Worm (Caenorhabditis elegans) whole organism, L4 larva: ENCODE measurements around the gene cdk-12.

Experiments used
- F49E8.2 ChIP-seq: sonication (generic microtip); optimal IDR thresholded peaks from 2 replicates; lab custom pipeline; 2016; ENCODE audit warnings: missing compliant biosample characterization, mild to moderate bottlenecking, missing genetic modification characterization, borderline replicate concordance
- R02D3.7 ChIP-seq: fragments of 150-350 bp; sonication (generic microtip); optimal IDR thresholded peaks from 3 replicates; lab custom pipeline; 2014; ENCODE audit warnings: missing biosample characterization, missing genetic modification characterization
- Y105C5A.15 ChIP-seq: fragments of 200-800 bp; sonication (Bioruptor generic); IDR thresholded peaks from 2 replicates; pipeline ENCODE4 v1.3.6; 2022; ENCODE audit warnings: missing genetic modification characterization, missing compliant biosample characterization
- Y48G9A.11 ChIP-seq: fragments of 200-800 bp; sonication (Bioruptor generic); IDR thresholded peaks from 2 replicates; pipeline ENCODE4 v1.3.6; 2022; ENCODE audit warnings: missing genetic modification reagents, missing genetic modification characterization, missing compliant biosample characterization
- ZK546.5 ChIP-seq, 2 experiments: sonication (generic microtip); optimal IDR thresholded peaks; 2 replicates each; lab custom pipeline; 2017; ENCODE audit warnings: missing biosample characterization in 2 of 2, missing genetic modification characterization in 2 of 2
- ama-1 ChIP-seq: fragments of 150-350 bp; optimal IDR thresholded peaks from 2 replicates; lab custom pipeline; 2014; ENCODE audit warnings: inconsistent platforms, mixed read lengths
- arid-1 ChIP-seq: fragments of 200-800 bp; sonication (Bioruptor generic); conservative IDR thresholded peaks from 2 replicates; pipeline ENCODE4 v1.3.6; 2022; ENCODE audit warnings: missing genetic modification reagents, missing genetic modification characterization, missing compliant biosample characterization
- ceh-20 ChIP-seq: fragments of 200-800 bp; sonication (Bioruptor generic); IDR thresholded peaks from 2 replicates; pipeline ENCODE4 v1.3.6; 2022; ENCODE audit warnings: missing genetic modification reagents, missing genetic modification characterization, missing compliant biosample characterization
- ceh-32 ChIP-seq: sonication (generic microtip); optimal IDR thresholded peaks from 2 replicates; lab custom pipeline; 2016; ENCODE audit warnings: mild to moderate bottlenecking, missing genetic modification characterization, missing compliant biosample characterization; ENCODE audit not compliant: poor library complexity
- cey-2 ChIP-seq: sonication (generic microtip); optimal IDR thresholded peaks from 3 replicates; lab custom pipeline; 2017; ENCODE audit warnings: missing genetic modification characterization, mild to moderate bottlenecking, missing compliant biosample characterization, antibody characterized with exemption, borderline replicate concordance; ENCODE audit not compliant: insufficient read depth
- ctbp-1 ChIP-seq: fragments of 200-800 bp; sonication (Bioruptor generic); IDR thresholded peaks from 2 replicates; pipeline ENCODE4 v1.3.6; 2022; ENCODE audit warnings: missing genetic modification reagents, missing genetic modification characterization, missing compliant biosample characterization
- daf-16 ChIP-seq, 3 experiments: sonication (generic microtip); optimal IDR thresholded peaks; 2 replicates each; lab custom pipeline; 2016 to 2017; ENCODE audit warnings: missing genetic modification characterization in 3 of 3, missing genetic modification reagents in 3 of 3, mild to moderate bottlenecking in 2 of 3, missing compliant biosample characterization in 2 of 3, missing biosample characterization in 1 of 3, moderate library complexity in 1 of 3
- daf-19 ChIP-seq: fragments of 200-800 bp; sonication (Bioruptor generic); conservative IDR thresholded peaks from 2 replicates; pipeline ENCODE4 v1.3.6; 2022; ENCODE audit warnings: missing genetic modification characterization, missing compliant biosample characterization
- daf-8 ChIP-seq: fragments of 200-800 bp; sonication (Bioruptor generic); IDR thresholded peaks from 2 replicates; pipeline ENCODE4 v1.3.6; 2022; ENCODE audit warnings: missing genetic modification characterization, missing compliant biosample characterization
- dmd-6 ChIP-seq: fragments of 200-800 bp; sonication (Bioruptor generic); IDR thresholded peaks from 2 replicates; pipeline ENCODE4 v1.3.6; 2022; ENCODE audit warnings: missing genetic modification reagents, missing genetic modification characterization, missing compliant biosample characterization
- dpl-1 ChIP-seq: fragments of 150-350 bp; optimal IDR thresholded peaks from 2 replicates; lab custom pipeline; 2014; ENCODE audit warnings: missing biosample characterization, missing genetic modification reagents, missing genetic modification characterization
- egl-27 ChIP-seq: sonication (generic microtip); optimal IDR thresholded peaks from 3 replicates; lab custom pipeline; 2017; ENCODE audit warnings: missing biosample characterization, missing genetic modification reagents, missing genetic modification characterization
- hlh-11 ChIP-seq: fragments of 200-800 bp; sonication (Bioruptor generic); optimal IDR thresholded peaks from 2 replicates; lab custom pipeline; 2018; ENCODE audit warnings: mild to moderate bottlenecking, missing genetic modification characterization, missing compliant biosample characterization
- hmg-1.1 ChIP-seq: fragments of 200-800 bp; sonication (Bioruptor generic); IDR thresholded peaks from 2 replicates; pipeline ENCODE4 v1.3.6; 2022; ENCODE audit warnings: missing genetic modification reagents, missing genetic modification characterization, missing compliant biosample characterization
- lim-7 ChIP-seq: fragments of 200-800 bp; sonication (Bioruptor generic); IDR thresholded peaks from 2 replicates; pipeline ENCODE4 v1.3.6; 2022; ENCODE audit warnings: missing genetic modification characterization, missing compliant biosample characterization
- lin-13 ChIP-seq: fragments of 150-350 bp; optimal IDR thresholded peaks from 2 replicates; lab custom pipeline; 2014; ENCODE audit warnings: missing biosample characterization, missing genetic modification reagents, missing genetic modification characterization
- lsy-2 ChIP-seq, 2 experiments: fragments of 150-350 bp in 1 of 2; sonication (generic microtip) in 1 of 2; optimal IDR thresholded peaks; 2 replicates each; lab custom pipeline; 2014 to 2017; ENCODE audit warnings: missing biosample characterization in 2 of 2, missing genetic modification characterization in 2 of 2
- mep-1 ChIP-seq: fragments of 150-350 bp; sonication (generic microtip); optimal IDR thresholded peaks from 3 replicates; lab custom pipeline; 2014; ENCODE audit warnings: missing biosample characterization, missing genetic modification characterization
- mxl-3 ChIP-seq: fragments of 200-800 bp; sonication (Bioruptor generic); optimal IDR thresholded peaks from 2 replicates; lab custom pipeline; 2018; ENCODE audit warnings: mild to moderate bottlenecking, missing genetic modification characterization, missing compliant biosample characterization
- nhr-237 ChIP-seq: sonication (generic microtip); optimal IDR thresholded peaks from 2 replicates; lab custom pipeline; 2017; ENCODE audit warnings: missing biosample characterization, missing genetic modification characterization
- nhr-28 ChIP-seq: fragments of 150-350 bp; optimal IDR thresholded peaks from 2 replicates; lab custom pipeline; 2014; ENCODE audit warnings: missing biosample characterization, missing genetic modification characterization
- nhr-42 ChIP-seq: fragments of 200-800 bp; sonication (Bioruptor generic); IDR thresholded peaks from 2 replicates; pipeline ENCODE4 v1.3.6; 2022; ENCODE audit warnings: missing genetic modification characterization, missing compliant biosample characterization
- nhr-48 ChIP-seq: sonication (generic microtip); optimal IDR thresholded peaks from 2 replicates; lab custom pipeline; 2016; ENCODE audit warnings: mild to moderate bottlenecking, missing genetic modification characterization, missing compliant biosample characterization
- pqm-1 ChIP-seq: sonication (generic microtip); optimal IDR thresholded peaks from 2 replicates; lab custom pipeline; 2017; ENCODE audit warnings: missing biosample characterization, missing genetic modification characterization
- rbr-2 ChIP-seq: sonication (generic microtip); optimal IDR thresholded peaks from 2 replicates; lab custom pipeline; 2016; ENCODE audit warnings: missing genotype, missing genetic modification characterization, missing compliant biosample characterization
- snpc-1.2 ChIP-seq: fragments of 200-800 bp; sonication (Bioruptor generic); IDR thresholded peaks from 2 replicates; pipeline ENCODE4 v1.3.6; 2022; ENCODE audit warnings: missing genetic modification reagents, missing genetic modification characterization, missing compliant biosample characterization
- spr-3 ChIP-seq: fragments of 200-800 bp; sonication (Bioruptor generic); optimal IDR thresholded peaks from 2 replicates; lab custom pipeline; 2018; ENCODE audit warnings: mild to moderate bottlenecking, missing genetic modification characterization, missing compliant biosample characterization
- tra-1 ChIP-seq: fragments of 200-800 bp; sonication (Bioruptor generic); IDR thresholded peaks from 2 replicates; pipeline ENCODE4 v1.3.6; 2022; ENCODE audit warnings: missing genetic modification reagents, missing genetic modification characterization, missing compliant biosample characterization
- unc-130 ChIP-seq: sonication (generic microtip); optimal IDR thresholded peaks from 2 replicates; lab custom pipeline; 2016; ENCODE audit warnings: missing genetic modification reagents, missing genetic modification characterization, missing compliant biosample characterization
- vab-7 ChIP-seq: fragments of 200-800 bp; sonication (Bioruptor generic); IDR thresholded peaks from 2 replicates; pipeline ENCODE4 v1.3.6; 2022; ENCODE audit warnings: missing genetic modification reagents, missing genetic modification characterization, missing compliant biosample characterization
- zip-2 ChIP-seq: fragments of 150-350 bp; optimal IDR thresholded peaks from 2 replicates; lab custom pipeline; 2014; ENCODE audit warnings: missing biosample characterization, missing genetic modification characterization
- ztf-11 ChIP-seq: fragments of 150-350 bp; optimal IDR thresholded peaks from 2 replicates; lab custom pipeline; 2014; ENCODE audit warnings: missing biosample characterization, missing genetic modification characterization

The cdk-12 gene

ce11 chrIII:4293108-4293507, 39.7 kb upstream of the cdk-12 start, which contains the start of gene R10E4.6:
Gene R10E4.6, plus strand, starts transcription at chrIII:4293408.
- no peak for TF ChIP-seq nhr-48 (tag; lab: Kevin White, UChicago)
- no peak for TF ChIP-seq zip-2 (tag; lab: Kevin White, UChicago)
- TF ChIP-seq dmd-6 (GFP tag; lab: Robert Waterston, UW) = no peak
- no peak for TF ChIP-seq tra-1
- no peak for TF ChIP-seq ceh-32 (tag; lab: Kevin White, UChicago)
- TF ChIP-seq daf-19 (GFP tag; lab: Robert Waterston, UW) = no peak
- no peak for TF ChIP-seq ceh-20 (GFP tag; lab: Robert Waterston, UW)
- TF ChIP-seq daf-8 = no peak
- TF ChIP-seq lsy-2 (tag; optimal IDR thresholded peaks at IDR 0.05; lab: Kevin White, UChicago) = no peak
- no peak for TF ChIP-seq vab-7 (GFP tag; lab: Robert Waterston, UW)
- no peak for TF ChIP-seq F49E8.2
- TF ChIP-seq daf-16 (GFP tag; optimal IDR thresholded peaks at IDR 0.05; lab: Kevin White, UChicago) = no peak
- TF ChIP-seq daf-16 (tag; optimal IDR thresholded peaks at IDR 0.05; lab: Kevin White, UChicago) = no peak
- no peak for TF ChIP-seq Y105C5A.15 (GFP tag; lab: Robert Waterston, UW)
- TF ChIP-seq ctbp-1 (GFP tag; lab: Robert Waterston, UW) = no peak
- no peak for TF ChIP-seq pqm-1 (tag; lab: Kevin White, UChicago)
- no peak for TF ChIP-seq lin-13 (GFP tag; lab: Kevin White, UChicago)

ce11 chrIII:4294153-4294862, 38.5 kb upstream of the cdk-12 start, which contains the start of the genes nth-1 and R10E4.7:
Gene nth-1, minus strand, starts transcription at chrIII:4294253.
Gene R10E4.7, plus strand, starts transcription at chrIII:4294812.
- no peak for TF ChIP-seq egl-27
- no peak for TF ChIP-seq mxl-3 (GFP tag; lab: Kevin White, UChicago)
- no peak for TF ChIP-seq dpl-1 (GFP tag; lab: Kevin White, UChicago)
- no peak for TF ChIP-seq ama-1 (lab: Kevin White, UChicago)
- TF ChIP-seq nhr-237 (tag; lab: Kevin White, UChicago) = no peak
- TF ChIP-seq cey-2 (tag; lab: Kevin White, UChicago) = no peak
- no peak for TF ChIP-seq spr-3
- TF ChIP-seq unc-130 (GFP tag; lab: Kevin White, UChicago) = no peak
- no peak for TF ChIP-seq rbr-2
- TF ChIP-seq R02D3.7 = no peak
- TF ChIP-seq nhr-42 (GFP tag; lab: Robert Waterston, UW) = no peak
- no peak for TF ChIP-seq hlh-11 (tag; lab: Kevin White, UChicago)
- no peak for TF ChIP-seq Y48G9A.11
- TF ChIP-seq ztf-11 (tag; lab: Kevin White, UChicago) = no peak
- TF ChIP-seq lim-7 (GFP tag; lab: Robert Waterston, UW) = no peak
- TF ChIP-seq daf-19 (GFP tag; lab: Robert Waterston, UW) = no peak
- no peak for TF ChIP-seq daf-8
- no peak for TF ChIP-seq mep-1
- no peak for TF ChIP-seq lin-13 (GFP tag; lab: Kevin White, UChicago)

- TF ChIP-seq ZK546.5 (tag; optimal IDR thresholded peaks at IDR 0.05; lab: Kevin White, UChicago) (no peak), arid-1 (GFP tag; lab: Robert Waterston, UW) (no peak), lsy-2 (tag; optimal IDR thresholded peaks at IDR 0.05; lab: Kevin White, UChicago) (peak in 1 of 2 experiments; percentile 28), nhr-28 (tag; lab: Kevin White, UChicago) (no peak), hmg-1.1 (GFP tag; lab: Robert Waterston, UW) (no peak), snpc-1.2 (GFP tag; lab: Robert Waterston, UW) (no peak), daf-16 (GFP tag; optimal IDR thresholded peaks at IDR 0.05; lab: Kevin White, UChicago) (peak in 1 of 2 experiments; percentile 30), daf-16 (tag; optimal IDR thresholded peaks at IDR 0.05; lab: Kevin White, UChicago) (peak; percentile 23)
These were observed 31.7 kb upstream of the cdk-12 start, which contains the start of gene R10E4.11 for ce11 chrIII:4300989-4301498. Gene R10E4.11, minus strand, starts transcription at chrIII:4301039.
